Worm (Caenorhabditis elegans): ENCODE results near the gene him-6.

Gene him-6

ce11 chrIV:12451225-12451831, 39.3 kb upstream of the him-6 start, which contains the start of gene dpy-26 (continued):
- TF ChIP-seq isw-1 (GFP tag; IDR thresholded peaks at IDR 0.05) (no peak), skn-1 (tag; optimal IDR thresholded peaks at IDR 0.05) (peak; percentile 56), unc-30 (tag; optimal IDR thresholded peaks at IDR 0.05) (no peak), C04F5.9 (tag; optimal IDR thresholded peaks at IDR 0.05) (no peak), nhr-19 (GFP tag; conservative IDR thresholded peaks at IDR 0.05) (no peak), lsy-2 (tag; optimal IDR thresholded peaks at IDR 0.05) (peak; percentile 66 to 83), nhr-77 (tag; optimal IDR thresholded peaks at IDR 0.05) (no peak), dpl-1 (GFP tag; optimal IDR thresholded peaks at IDR 0.05) (peak; percentile 51 to 73 (median 62)), zip-4 (GFP tag; optimal IDR thresholded peaks at IDR 0.05) (no peak), nhr-85 (tag) (peak; percentile 65), egl-13 (tag; optimal IDR thresholded peaks at IDR 0.05) (no peak), snu-23 (GFP tag; optimal IDR thresholded peaks at IDR 0.05) (peak; percentile 60), aha-1 (tag; optimal IDR thresholded peaks at IDR 0.05) (no peak), fkh-8 (tag; optimal IDR thresholded peaks at IDR 0.05) (no peak), ces-1 (GFP tag; optimal IDR thresholded peaks at IDR 0.05) (no peak), rnt-1 (tag; optimal IDR thresholded peaks at IDR 0.05) (peak; percentile 22), nhr-237 (tag; optimal IDR thresholded peaks at IDR 0.05) (no peak), lir-3 (tag; optimal IDR thresholded peaks at IDR 0.05; ENCODE audit: poor library complexity) (no peak), xbp-1 (tag; optimal IDR thresholded peaks at IDR 0.05) (peak; percentile 33)

- TF ChIP-seq grh-1 (GFP tag; IDR thresholded peaks at IDR 0.05) = no peak
- TF ChIP-seq nhr-77 (tag; optimal IDR thresholded peaks at IDR 0.05) = no peak
- no peak for TF ChIP-seq nhr-76 (tag; optimal IDR thresholded peaks at IDR 0.05)
- no peak for TF ChIP-seq mep-1 (tag; optimal IDR thresholded peaks at IDR 0.05)
- no peak for TF ChIP-seq dsc-1 (tag; optimal IDR thresholded peaks at IDR 0.05)
- no peak for TF ChIP-seq C34B4.2 (tag; optimal IDR thresholded peaks at IDR 0.05)
- no peak for TF ChIP-seq unc-98 (GFP tag; IDR thresholded peaks at IDR 0.05)
- TF ChIP-seq pqm-1 (tag; optimal IDR thresholded peaks at IDR 0.05) = no peak
- no peak for TF ChIP-seq ceh-88 (GFP tag; IDR thresholded peaks at IDR 0.05)
- no peak for TF ChIP-seq fkh-8 (tag; optimal IDR thresholded peaks at IDR 0.05)
These were observed 36.5 kb upstream of the him-6 start, which contains the start of gene spe-44 for ce11 chrIV:12454115-12454514. spe-44 (minus strand) TSS chrIV:12454215.

ce11 chrIV:12454750-12455149, 35.8 kb upstream of the him-6 start, which contains the start of gene smz-1:
smz-1 (plus strand) TSS chrIV:12455050.
- TF ChIP-seq mef-2 (tag; optimal IDR thresholded peaks at IDR 0.05) = no peak
- no peak for TF ChIP-seq swsn-7 (tag; optimal IDR thresholded peaks at IDR 0.05)
- no peak for TF ChIP-seq elt-3 (tag; optimal IDR thresholded peaks at IDR 0.05)
- TF ChIP-seq snu-23 (GFP tag; optimal IDR thresholded peaks at IDR 0.05) = no peak
- TF ChIP-seq ces-1 (GFP tag; optimal IDR thresholded peaks at IDR 0.05) = no peak
- no peak for TF ChIP-seq hlh-17 (GFP tag; optimal IDR thresholded peaks at IDR 0.05; ENCODE audit: borderline replicate concordance)
- no peak for TF ChIP-seq nhr-19 (GFP tag; conservative IDR thresholded peaks at IDR 0.05)
- TF ChIP-seq lir-3 (tag; optimal IDR thresholded peaks at IDR 0.05; ENCODE audit: poor library complexity) = no peak
- no peak for TF ChIP-seq mep-1 (tag; optimal IDR thresholded peaks at IDR 0.05)
- TF ChIP-seq zip-4 (GFP tag; optimal IDR thresholded peaks at IDR 0.05) = no peak
- TF ChIP-seq alr-1 (tag; optimal IDR thresholded peaks at IDR 0.05; ENCODE audit: borderline replicate concordance) = no peak
- no peak for TF ChIP-seq aly-2 (tag; optimal IDR thresholded peaks at IDR 0.05)
- no peak for TF ChIP-seq pqm-1 (tag; optimal IDR thresholded peaks at IDR 0.05)
- no peak for TF ChIP-seq nhr-76 (tag; optimal IDR thresholded peaks at IDR 0.05)

ce11 chrIV:12456613-12457012, 34.0 kb upstream of the him-6 start, which contains the start of gene C25G4.7:
C25G4.7 (plus strand) TSS chrIV:12456913.
- TF ChIP-seq ztf-4 (tag; optimal IDR thresholded peaks at IDR 0.05) = no peak
- no peak for TF ChIP-seq grh-1 (GFP tag; IDR thresholded peaks at IDR 0.05)
- TF ChIP-seq C04F5.9 (tag; optimal IDR thresholded peaks at IDR 0.05) = no peak
- TF ChIP-seq ceh-88 (GFP tag; IDR thresholded peaks at IDR 0.05) = no peak
- no peak for TF ChIP-seq mdl-1 (tag; optimal IDR thresholded peaks at IDR 0.05)
- no peak for TF ChIP-seq F16B12.6 (tag; optimal IDR thresholded peaks at IDR 0.05)
- TF ChIP-seq ces-1 (GFP tag; optimal IDR thresholded peaks at IDR 0.05) = no peak
- TF ChIP-seq mab-9 (GFP tag; IDR thresholded peaks at IDR 0.05) = no peak
- no peak for TF ChIP-seq sptf-1 (tag; optimal IDR thresholded peaks at IDR 0.05)
- no peak for TF ChIP-seq elt-2 (tag; optimal IDR thresholded peaks at IDR 0.05)
- no peak for TF ChIP-seq irx-1 (tag; optimal IDR thresholded peaks at IDR 0.05)
- TF ChIP-seq xbp-1 (tag; optimal IDR thresholded peaks at IDR 0.05) = no peak
- TF ChIP-seq blmp-1 (tag; optimal IDR thresholded peaks at IDR 0.05) = no peak
- TF ChIP-seq nhr-28 (tag; optimal IDR thresholded peaks at IDR 0.05) = no peak
- TF ChIP-seq ceh-8 (GFP tag; optimal IDR thresholded peaks at IDR 0.05) = no peak
- TF ChIP-seq efl-1 (optimal IDR thresholded peaks at IDR 0.05) = no peak
- no peak for TF ChIP-seq efl-1 (GFP tag; optimal IDR thresholded peaks at IDR 0.05 in 1 of 2)
- no peak for TF ChIP-seq skn-1 (tag; optimal IDR thresholded peaks at IDR 0.05)

Measured in whole organism, L1 larva.